Worm (Caenorhabditis elegans) whole organism, early embryonic: ENCODE data around the gene F14D2.8.

ENCODE experiments used
- B0310.2 ChIP-seq: sonication (generic microtip); optimal IDR thresholded peaks from 2 replicates; lab custom pipeline; 2016; ENCODE audit warnings: mild to moderate bottlenecking, missing genetic modification characterization, missing compliant biosample characterization
- aly-1 ChIP-seq: sonication (generic microtip); optimal IDR thresholded peaks from 2 replicates; lab custom pipeline; 2016; ENCODE audit warnings: missing genetic modification characterization, missing compliant biosample characterization
- ama-1 ChIP-seq: fragments of 150-350 bp; optimal IDR thresholded peaks from 2 replicates; lab custom pipeline; 2014
- ceh-13 ChIP-seq: fragments of 200-800 bp; sonication (Bioruptor generic); optimal IDR thresholded peaks from 2 replicates; lab custom pipeline; 2018; ENCODE audit warnings: mild to moderate bottlenecking, missing genetic modification characterization, missing compliant biosample characterization
- ceh-36 ChIP-seq: sonication (generic microtip); optimal IDR thresholded peaks from 2 replicates; lab custom pipeline; 2016; ENCODE audit warnings: missing genetic modification characterization, inconsistent platforms, missing compliant biosample characterization
- ets-7 ChIP-seq: sonication (generic microtip); optimal IDR thresholded peaks from 2 replicates; lab custom pipeline; 2016; ENCODE audit warnings: missing genotype, missing genetic modification characterization, missing compliant biosample characterization
- pes-1 ChIP-seq: fragments of 200-800 bp; sonication (Bioruptor generic); IDR thresholded peaks from 2 replicates; pipeline ENCODE4 v1.3.6; 2022; ENCODE audit warnings: missing genetic modification reagents, missing genetic modification characterization, missing compliant biosample characterization
- sea-1 ChIP-seq: fragments of 200-800 bp; sonication (Bioruptor generic); conservative IDR thresholded peaks from 2 replicates; pipeline ENCODE4 v1.3.6; 2022; ENCODE audit warnings: missing genetic modification characterization, missing compliant biosample characterization
- tbx-11 ChIP-seq: fragments of 200-800 bp; sonication (Bioruptor generic); IDR thresholded peaks from 2 replicates; pipeline ENCODE4 v1.3.6; 2022; ENCODE audit warnings: missing genetic modification characterization, missing compliant biosample characterization
- tbx-37 ChIP-seq: fragments of 200-800 bp; sonication (Bioruptor generic); conservative IDR thresholded peaks from 2 replicates; pipeline ENCODE4 v1.3.6; 2022; ENCODE audit warnings: missing genetic modification reagents, missing genetic modification characterization, missing compliant biosample characterization
- tra-4 ChIP-seq: sonication (generic microtip); optimal IDR thresholded peaks from 2 replicates; lab custom pipeline; 2017; ENCODE audit warnings: missing genetic modification characterization, missing compliant biosample characterization

- TF ChIP-seq pes-1 (GFP tag; lab: Robert Waterston, UW) (no peak), ama-1 (lab: Kevin White, UChicago) (no peak), sea-1 (no peak), ceh-36 (tag; lab: Kevin White, UChicago) (no peak), ceh-13 (GFP tag; lab: Kevin White, UChicago) (no peak), tbx-37 (GFP tag; lab: Robert Waterston, UW) (no peak), tra-4 (tag; lab: Kevin White, UChicago) (no peak), aly-1 (tag; lab: Kevin White, UChicago) (no peak), ets-7 (tag; lab: Kevin White, UChicago) (no peak), tbx-11 (no peak), B0310.2 (no peak)
Observed at ce11 chrII:3375302-3375701, 25.6 kb upstream of the F14D2.8 start.
